Fruit fly (Drosophila melanogaster) whole organism, embryonic: ENCODE results near the gene CG5938.

Experiments
- Bgb ChIP-seq: fragments of 200-800 bp; sonication (Bioruptor generic); IDR thresholded peaks from 2 replicates; pipeline ENCODE4 v1.3.6; 2022; ENCODE audit warnings: missing biosample characterization, missing genetic modification characterization; ENCODE audit not compliant: partially characterized antibody
- BtbVII ChIP-seq: fragments of 200-800 bp; sonication (Bioruptor generic); optimal IDR thresholded peaks from 3 replicates; lab custom pipeline; 2017; ENCODE audit warnings: missing biosample characterization, mild to moderate bottlenecking, missing genetic modification characterization
- CG1024 ChIP-seq: fragments of 200-800 bp; sonication (Bioruptor generic); IDR thresholded peaks from 2 replicates; pipeline ENCODE4 v1.3.6; 2022; ENCODE audit warnings: missing biosample characterization, missing genetic modification characterization
- CG10267 ChIP-seq: fragments of 200-800 bp; sonication (Bioruptor generic); optimal IDR thresholded peaks from 2 replicates; lab custom pipeline; 2018; ENCODE audit warnings: missing biosample characterization, mild to moderate bottlenecking, missing genetic modification characterization, moderate library complexity
- CG11560 ChIP-seq: fragments of 200-800 bp; sonication (Bioruptor generic); IDR thresholded peaks from 3 replicates; pipeline ENCODE4 v1.3.6; 2022; ENCODE audit warnings: missing biosample characterization, missing genetic modification characterization
- CG11696 ChIP-seq: fragments of 200-800 bp; sonication (Bioruptor generic); IDR thresholded peaks from 2 replicates; pipeline ENCODE4 v1.3.6; 2022; ENCODE audit warnings: missing biosample characterization, missing genetic modification characterization
- CG12942 ChIP-seq: fragments of 200-800 bp; sonication (Bioruptor generic); optimal IDR thresholded peaks from 3 replicates; lab custom pipeline; 2016; ENCODE audit warnings: missing biosample characterization, missing genetic modification characterization
- CG13296 ChIP-seq: fragments of 200-800 bp; sonication (Bioruptor generic); optimal IDR thresholded peaks from 3 replicates; lab custom pipeline; 2018; ENCODE audit warnings: missing biosample characterization, mild to moderate bottlenecking, missing genetic modification characterization
- CG15479 ChIP-seq: fragments of 200-800 bp; sonication (Bioruptor generic); optimal IDR thresholded peaks from 3 replicates; lab custom pipeline; 2019; ENCODE audit warnings: missing biosample characterization, mild to moderate bottlenecking, missing genetic modification characterization, moderate library complexity
- CG15514 ChIP-seq: fragments of 200-800 bp; sonication (Bioruptor generic); optimal IDR thresholded peaks from 3 replicates; lab custom pipeline; 2017; ENCODE audit warnings: missing biosample characterization, missing genetic modification characterization, mild to moderate bottlenecking, moderate library complexity, missing genetic modification reagents
- CG1603 ChIP-seq: fragments of 200-800 bp; sonication (Bioruptor generic); optimal IDR thresholded peaks from 2 replicates; lab custom pipeline; 2019; ENCODE audit warnings: missing biosample characterization, mild to moderate bottlenecking, missing genetic modification characterization, moderate library complexity
- CG16815 ChIP-seq: fragments of 200-800 bp; sonication (Bioruptor generic); optimal IDR thresholded peaks from 3 replicates; lab custom pipeline; 2017; ENCODE audit warnings: missing biosample characterization, mild to moderate bottlenecking, missing genetic modification characterization
- CG1832 ChIP-seq: fragments of 200-800 bp; sonication (Bioruptor generic); optimal IDR thresholded peaks from 2 replicates; lab custom pipeline; 2017; ENCODE audit warnings: missing biosample characterization, mild to moderate bottlenecking, missing genetic modification characterization, inconsistent platforms
- CG18764 ChIP-seq: fragments of 200-800 bp; sonication (Bioruptor generic); optimal IDR thresholded peaks from 3 replicates; lab custom pipeline; 2016; ENCODE audit warnings: missing biosample characterization, missing genetic modification characterization
- CG2678 ChIP-seq: fragments of 200-800 bp; sonication (Bioruptor generic); optimal IDR thresholded peaks from 3 replicates; lab custom pipeline; 2019; ENCODE audit warnings: missing biosample characterization, mild to moderate bottlenecking, missing genetic modification characterization, moderate library complexity
- CG30403 ChIP-seq: fragments of 200-800 bp; sonication (Bioruptor generic); optimal IDR thresholded peaks from 3 replicates; lab custom pipeline; 2016; ENCODE audit warnings: missing biosample characterization, missing genetic modification characterization
- CG3726 ChIP-seq: fragments of 200-800 bp; sonication (Bioruptor generic); IDR thresholded peaks from 3 replicates; pipeline ENCODE4, ENCODE4 v1.3.6; 2022; ENCODE audit warnings: missing biosample characterization, missing genetic modification characterization
- CG4617 ChIP-seq: fragments of 200-800 bp; sonication (Bioruptor generic); optimal IDR thresholded peaks from 3 replicates; lab custom pipeline; 2016; ENCODE audit warnings: missing biosample characterization, missing genetic modification characterization, borderline replicate concordance
- CG5953 ChIP-seq: fragments of 200-800 bp; sonication (Bioruptor generic); IDR thresholded peaks from 2 replicates; pipeline ENCODE4 v1.3.6; 2022; ENCODE audit warnings: missing biosample characterization, missing genetic modification characterization
- CG8388 ChIP-seq: fragments of 200-800 bp; sonication (Bioruptor generic); optimal IDR thresholded peaks from 2 replicates; lab custom pipeline; 2019; ENCODE audit warnings: missing biosample characterization, mild to moderate bottlenecking, missing genetic modification characterization, moderate library complexity
- CG9437 ChIP-seq: fragments of 200-800 bp; sonication (Bioruptor generic); optimal IDR thresholded peaks from 2 replicates; lab custom pipeline; 2018; ENCODE audit warnings: missing biosample characterization, mild to moderate bottlenecking, missing genetic modification characterization
- E2f2 ChIP-seq: fragments of 200-800 bp; sonication (Bioruptor generic); IDR thresholded peaks from 2 replicates; pipeline ENCODE4 v1.3.6; 2022; ENCODE audit warnings: missing biosample characterization, missing genetic modification characterization
- HLHmδ ChIP-seq: fragments of 200-800 bp; sonication (Bioruptor generic); optimal IDR thresholded peaks from 2 replicates; lab custom pipeline; 2018; ENCODE audit warnings: missing biosample characterization, mild to moderate bottlenecking, missing genetic modification characterization, moderate library complexity
- MESR4 ChIP-seq: fragments of 200-800 bp; sonication (Bioruptor generic); optimal IDR thresholded peaks from 2 replicates; lab custom pipeline; 2018; ENCODE audit warnings: missing biosample characterization, mild to moderate bottlenecking, missing genetic modification characterization, moderate library complexity
- Nf-YA ChIP-seq: fragments of 200-800 bp; sonication (Bioruptor generic); IDR thresholded peaks from 2 replicates; pipeline ENCODE4 v1.3.6; 2022; ENCODE audit warnings: missing biosample characterization, missing genetic modification characterization
- Oaz ChIP-seq: fragments of 200-800 bp; sonication (Bioruptor generic); IDR thresholded peaks from 2 replicates; pipeline ENCODE4 v1.3.6; 2022; ENCODE audit warnings: missing biosample characterization, missing genetic modification characterization
- Opbp ChIP-seq: fragments of 200-800 bp; sonication (Bioruptor generic); IDR thresholded peaks from 3 replicates; pipeline ENCODE4 v1.3.6; 2022; ENCODE audit warnings: missing biosample characterization, missing genetic modification characterization; ENCODE audit not compliant: partially characterized antibody
- Ptx1 ChIP-seq: fragments of 200-800 bp; sonication (Bioruptor generic); IDR thresholded peaks from 2 replicates; pipeline ENCODE4 v1.3.6; 2022; ENCODE audit warnings: missing biosample characterization, missing genetic modification characterization
- Ravus ChIP-seq: fragments of 200-800 bp; sonication (Bioruptor generic); IDR thresholded peaks from 2 replicates; pipeline ENCODE4 v1.3.6; 2022; ENCODE audit warnings: missing biosample characterization, missing genetic modification characterization
- Scr ChIP-seq: fragments of 200-800 bp; sonication (Bioruptor generic); IDR thresholded peaks from 2 replicates; pipeline ENCODE4 v1.3.6; 2022; ENCODE audit warnings: missing biosample characterization, missing genetic modification characterization; ENCODE audit not compliant: partially characterized antibody
- Taf1 ChIP-seq: fragments of 200-800 bp; sonication (Bioruptor generic); IDR thresholded peaks from 2 replicates; pipeline ENCODE4 v1.3.6; 2022; ENCODE audit warnings: missing biosample characterization, missing genetic modification characterization
- ara ChIP-seq: fragments of 200-800 bp; sonication (Bioruptor generic); IDR thresholded peaks from 2 replicates; pipeline ENCODE4 v1.3.6; 2022; ENCODE audit warnings: missing biosample characterization, missing genetic modification characterization
- cad ChIP-seq: fragments of >200 bp; optimal IDR thresholded peaks from 2 replicates; lab custom pipeline; 2017; ENCODE audit warnings: missing biosample characterization, missing genetic modification characterization
- cg ChIP-seq: fragments of 200-800 bp; sonication (Bioruptor generic); optimal IDR thresholded peaks from 3 replicates; lab custom pipeline; 2019; ENCODE audit warnings: missing biosample characterization, mild to moderate bottlenecking, missing genetic modification characterization, moderate library complexity
- dati ChIP-seq: fragments of 200-800 bp; sonication (Bioruptor generic); IDR thresholded peaks from 2 replicates; pipeline ENCODE4 v1.3.6; 2022; ENCODE audit warnings: missing biosample characterization, missing genetic modification characterization
- esg ChIP-seq: fragments of 200-800 bp; sonication (Bioruptor generic); conservative IDR thresholded peaks from 2 replicates; pipeline ENCODE4 v1.3.6; 2022; ENCODE audit warnings: missing biosample characterization, missing genetic modification characterization
- gro ChIP-seq: fragments of 200-800 bp; sonication (Bioruptor generic); optimal IDR thresholded peaks from 2 replicates; lab custom pipeline; 2016; ENCODE audit warnings: missing biosample characterization, missing genetic modification characterization
- ind ChIP-seq: fragments of 200-800 bp; sonication (Bioruptor generic); optimal IDR thresholded peaks from 3 replicates; lab custom pipeline; 2016; ENCODE audit warnings: missing biosample characterization, missing genetic modification characterization
- kah ChIP-seq: fragments of 200-800 bp; sonication (Bioruptor generic); optimal IDR thresholded peaks from 2 replicates; lab custom pipeline; 2018; ENCODE audit warnings: missing biosample characterization, mild to moderate bottlenecking, missing genetic modification characterization
- mam ChIP-seq: fragments of 200-800 bp; sonication (Bioruptor generic); optimal IDR thresholded peaks from 3 replicates; lab custom pipeline; 2016; ENCODE audit warnings: missing biosample characterization, missing genetic modification characterization
- mirr ChIP-seq: fragments of 200-800 bp; sonication (Bioruptor generic); optimal IDR thresholded peaks from 3 replicates; lab custom pipeline; 2018; ENCODE audit warnings: missing biosample characterization, mild to moderate bottlenecking, missing genetic modification characterization
- pfk ChIP-seq: fragments of 200-800 bp; sonication (Bioruptor generic); optimal IDR thresholded peaks from 2 replicates; lab custom pipeline; 2018; ENCODE audit warnings: missing biosample characterization, mild to moderate bottlenecking, missing genetic modification characterization, moderate library complexity
- pho ChIP-seq: fragments of 200-800 bp; sonication (Bioruptor generic); optimal IDR thresholded peaks from 2 replicates; lab custom pipeline; 2016; ENCODE audit warnings: missing biosample characterization, missing genetic modification characterization
- psq ChIP-seq: fragments of 200-800 bp; sonication (Bioruptor generic); optimal IDR thresholded peaks from 2 replicates; lab custom pipeline; 2017; ENCODE audit warnings: missing biosample characterization, missing genetic modification characterization
- sc ChIP-seq, 3 experiments: fragments of >200 bp in 2 of 3; fragments of 200-800 bp in 1 of 3; sonication (Bioruptor generic) in 1 of 3; optimal IDR thresholded peaks; 2 replicates in 2 of 3; 3 replicates in 1 of 3; lab custom pipeline; 2017; ENCODE audit warnings: mild to moderate bottlenecking in 1 of 3, missing biosample characterization in 1 of 3, missing genetic modification characterization in 1 of 3, missing genetic modification reagents in 1 of 3
- sens-2 ChIP-seq: fragments of 200-800 bp; sonication (Bioruptor generic); IDR thresholded peaks from 2 replicates; pipeline ENCODE4 v1.3.6; 2022; ENCODE audit warnings: missing biosample characterization, missing genetic modification characterization
- slp2 ChIP-seq: fragments of 200-800 bp; sonication (Bioruptor generic); optimal IDR thresholded peaks from 2 replicates; lab custom pipeline; 2016; ENCODE audit warnings: missing biosample characterization, missing genetic modification characterization
- sr ChIP-seq: fragments of 200-800 bp; sonication (Bioruptor generic); IDR thresholded peaks from 3 replicates; pipeline ENCODE4 v1.3.6; 2022; ENCODE audit warnings: missing biosample characterization, missing genetic modification characterization
- trem ChIP-seq: fragments of 200-800 bp; optimal IDR thresholded peaks from 3 replicates; lab custom pipeline; 2019; ENCODE audit warnings: missing biosample characterization, mild to moderate bottlenecking, missing genetic modification characterization, moderate library complexity
- wek ChIP-seq: fragments of 200-800 bp; sonication (Bioruptor generic); optimal IDR thresholded peaks from 3 replicates; lab custom pipeline; 2018; ENCODE audit warnings: missing biosample characterization, mild to moderate bottlenecking, missing genetic modification characterization, moderate library complexity
- zfh2 ChIP-seq: fragments of 200-800 bp; sonication (Bioruptor generic); optimal IDR thresholded peaks from 2 replicates; lab custom pipeline; 2016; ENCODE audit warnings: missing biosample characterization, missing genetic modification characterization

CG5938 gene

dm6 chr3R:27246264-27246663 lies 28.3 kb upstream of the CG5938 start (continued):
- no peak for TF ChIP-seq cg (GFP tag; lab: Kevin White, UChicago)
- TF ChIP-seq Nf-YA (GFP tag; lab: Robert Waterston, UW): no peak
- peak; percentile 69 for TF ChIP-seq Ptx1 (GFP tag; lab: Robert Waterston, UW)
- TF ChIP-seq BtbVII (GFP tag; lab: Kevin White, UChicago): peak; percentile 69
- no peak for TF ChIP-seq sc (optimal IDR thresholded peaks at IDR 0.05; lab: Kevin White, UChicago)
- TF ChIP-seq sc (GFP tag; optimal IDR thresholded peaks at IDR 0.05; lab: Kevin White, UChicago): peak; percentile 39
- no peak for TF ChIP-seq Bgb (GFP tag; lab: Robert Waterston, UW)
- no peak for TF ChIP-seq Taf1 (GFP tag; lab: Robert Waterston, UW)
- TF ChIP-seq Oaz (GFP tag; lab: Robert Waterston, UW): no peak
- no peak for TF ChIP-seq CG3726 (GFP tag; lab: Robert Waterston, UW)
- TF ChIP-seq CG12942: peak; percentile 46
- TF ChIP-seq CG1024 (GFP tag; lab: Robert Waterston, UW): peak; percentile 45; the same call in 1 of the 2 replicates
- TF ChIP-seq psq (GFP tag; lab: Kevin White, UChicago): peak; percentile 52
- no peak for TF ChIP-seq CG1603 (tag; lab: Kevin White, UChicago)
- peak; percentile 77 for TF ChIP-seq CG30403 (GFP tag; lab: Kevin White, UChicago)
- no peak for TF ChIP-seq mam
- TF ChIP-seq sens-2 (GFP tag; lab: Robert Waterston, UW): no peak
- TF ChIP-seq CG5953: no peak
- TF ChIP-seq dati (GFP tag; lab: Robert Waterston, UW): no peak
- no peak for TF ChIP-seq CG1832 (GFP tag; lab: Kevin White, UChicago)
- TF ChIP-seq ind: peak; percentile 69
- TF ChIP-seq pho (GFP tag; lab: Kevin White, UChicago): no peak
- no peak for TF ChIP-seq CG11560 (tag; lab: Robert Waterston, UW)
- no peak for TF ChIP-seq Scr
- TF ChIP-seq gro (GFP tag; lab: Kevin White, UChicago): no peak
- no peak for TF ChIP-seq MESR4 (GFP tag; lab: Kevin White, UChicago)
- TF ChIP-seq cad (GFP tag; lab: Kevin White, UChicago): no peak
- TF ChIP-seq ara (GFP tag; lab: Robert Waterston, UW): no peak
- TF ChIP-seq CG9437 (GFP tag; lab: Kevin White, UChicago): peak; percentile 82
- TF ChIP-seq CG8388 (GFP tag; lab: Kevin White, UChicago): peak; percentile 90
- no peak for TF ChIP-seq mirr (GFP tag; lab: Kevin White, UChicago)
- TF ChIP-seq esg (GFP tag; lab: Robert Waterston, UW): peak; percentile 68
- TF ChIP-seq CG10267: peak; percentile 87
- TF ChIP-seq E2f2 (GFP tag; lab: Robert Waterston, UW): peak; percentile 41; the same call in 1 of the 2 replicates
- no peak for TF ChIP-seq pfk
- TF ChIP-seq Opbp (GFP tag; lab: Robert Waterston, UW): no peak
- peak; percentile 74 for TF ChIP-seq kah (GFP tag; lab: Kevin White, UChicago)
- TF ChIP-seq Ravus (GFP tag; lab: Robert Waterston, UW): no peak; the same call in 1 of the 2 replicates
- TF ChIP-seq CG11696: peak; percentile 91
- TF ChIP-seq CG13296 (GFP tag; lab: Kevin White, UChicago): peak; percentile 90
- peak; percentile 27 for TF ChIP-seq CG18764 (GFP tag; lab: Kevin White, UChicago)
- TF ChIP-seq trem (tag; lab: Kevin White, UChicago): peak; percentile 87
- TF ChIP-seq CG15514 (GFP tag; lab: Kevin White, UChicago): peak; percentile 47
- peak; percentile 90 for TF ChIP-seq CG2678 (tag; lab: Kevin White, UChicago)
- TF ChIP-seq HLHmδ (GFP tag; lab: Kevin White, UChicago): no peak
- TF ChIP-seq CG16815 (GFP tag; lab: Kevin White, UChicago): peak; percentile 62
- no peak for TF ChIP-seq wek (GFP tag; lab: Kevin White, UChicago)
- no peak for TF ChIP-seq zfh2 (GFP tag; lab: Kevin White, UChicago)
- TF ChIP-seq CG15479 (GFP tag; lab: Kevin White, UChicago): no peak
- TF ChIP-seq sr: no peak
- TF ChIP-seq CG4617 (GFP tag; lab: Kevin White, UChicago): no peak
- TF ChIP-seq slp2 (GFP tag; lab: Kevin White, UChicago): no peak
